Worm (Caenorhabditis elegans) whole organism, L3 larva: ENCODE data around the gene unc-82.

Source experiments
- ZK546.5 ChIP-seq: sonication (generic microtip); optimal IDR thresholded peaks from 2 replicates; lab custom pipeline; 2017; ENCODE audit warnings: missing biosample characterization, missing genetic modification characterization
- aly-2 ChIP-seq: fragments of 150-350 bp; optimal IDR thresholded peaks from 2 replicates; lab custom pipeline; 2014; ENCODE audit warnings: missing biosample characterization, missing genetic modification characterization
- ama-1 ChIP-seq: fragments of 150-350 bp; optimal IDR thresholded peaks from 2 replicates; lab custom pipeline; 2018
- ceh-28 ChIP-seq: fragments of 150-350 bp; optimal IDR thresholded peaks from 2 replicates; lab custom pipeline; 2014; ENCODE audit warnings: missing biosample characterization, missing genetic modification reagents, missing genetic modification characterization
- ceh-9 ChIP-seq: sonication (generic microtip); optimal IDR thresholded peaks from 2 replicates; lab custom pipeline; 2018; ENCODE audit warnings: missing biosample characterization, missing genetic modification characterization
- daf-12 ChIP-seq: fragments of 150-350 bp; optimal IDR thresholded peaks from 2 replicates; lab custom pipeline; 2014; ENCODE audit warnings: missing biosample characterization, missing genetic modification reagents, missing genetic modification characterization
- egl-27 ChIP-seq: sonication (generic microtip); optimal IDR thresholded peaks from 4 replicates; lab custom pipeline; 2017; ENCODE audit warnings: missing biosample characterization, missing genetic modification reagents, missing genetic modification characterization
- elt-2 ChIP-seq: sonication (generic microtip); optimal IDR thresholded peaks from 2 replicates; lab custom pipeline; 2016; ENCODE audit warnings: missing genetic modification reagents, mild to moderate bottlenecking, missing genetic modification characterization, missing compliant biosample characterization
- eor-1 ChIP-seq, 2 experiments: fragments of 150-350 bp; optimal IDR thresholded peaks; 2 replicates each; lab custom pipeline; 2014 to 2018; ENCODE audit warnings: missing biosample characterization in 2 of 2, missing genetic modification characterization in 2 of 2
- fkh-10 ChIP-seq: sonication (generic microtip); optimal IDR thresholded peaks from 2 replicates; lab custom pipeline; 2017; ENCODE audit warnings: missing biosample characterization, missing genetic modification reagents, missing genetic modification characterization
- fkh-2 ChIP-seq: fragments of 150-350 bp; optimal IDR thresholded peaks from 2 replicates; lab custom pipeline; 2014; ENCODE audit warnings: missing biosample characterization, missing genetic modification reagents, missing genetic modification characterization
- hmg-11 ChIP-seq: sonication (generic microtip); optimal IDR thresholded peaks from 2 replicates; lab custom pipeline; 2016; ENCODE audit warnings: missing genetic modification characterization, missing compliant biosample characterization
- jun-1 ChIP-seq: fragments of 150-350 bp; optimal IDR thresholded peaks from 2 replicates; lab custom pipeline; 2014; ENCODE audit warnings: missing biosample characterization, missing genetic modification reagents, missing genetic modification characterization
- lin-15B ChIP-seq: fragments of 150-350 bp; optimal IDR thresholded peaks from 2 replicates; lab custom pipeline; 2014; ENCODE audit warnings: missing biosample characterization, missing genetic modification characterization
- lin-39 ChIP-seq: fragments of 150-350 bp; optimal IDR thresholded peaks from 2 replicates; lab custom pipeline; 2018; ENCODE audit warnings: missing biosample characterization, missing genetic modification reagents, missing genetic modification characterization
- lsy-12 ChIP-seq: sonication (generic microtip); optimal IDR thresholded peaks from 2 replicates; lab custom pipeline; 2016; ENCODE audit warnings: mild to moderate bottlenecking, missing genetic modification characterization, missing compliant biosample characterization
- mdl-1 ChIP-seq: fragments of 150-350 bp; optimal IDR thresholded peaks from 2 replicates; lab custom pipeline; 2014; ENCODE audit warnings: missing biosample characterization, missing genetic modification characterization
- mml-1 ChIP-seq: fragments of 150-350 bp; sonication (generic microtip); optimal IDR thresholded peaks from 3 replicates; lab custom pipeline; 2014; ENCODE audit warnings: missing biosample characterization, missing genetic modification characterization
- nfya-1 ChIP-seq: sonication (generic microtip); optimal IDR thresholded peaks from 2 replicates; lab custom pipeline; 2017; ENCODE audit warnings: missing genetic modification characterization, mild to moderate bottlenecking, missing compliant biosample characterization, antibody characterized with exemption, moderate library complexity; ENCODE audit not compliant: insufficient read depth
- nhr-12 ChIP-seq: fragments of 150-350 bp; optimal IDR thresholded peaks from 2 replicates; lab custom pipeline; 2014; ENCODE audit warnings: missing biosample characterization, missing genetic modification characterization
- nhr-237 ChIP-seq: fragments of 150-350 bp; optimal IDR thresholded peaks from 2 replicates; lab custom pipeline; 2014; ENCODE audit warnings: missing biosample characterization, missing genetic modification characterization
- nhr-25 ChIP-seq: sonication (generic microtip); optimal IDR thresholded peaks from 2 replicates; lab custom pipeline; 2017; ENCODE audit warnings: missing biosample characterization, missing genetic modification characterization
- nhr-28 ChIP-seq: fragments of 150-350 bp; optimal IDR thresholded peaks from 2 replicates; lab custom pipeline; 2014; ENCODE audit warnings: missing biosample characterization, missing genetic modification characterization
- nhr-43 ChIP-seq: sonication (generic microtip); optimal IDR thresholded peaks from 2 replicates; lab custom pipeline; 2016; ENCODE audit warnings: mild to moderate bottlenecking, missing genetic modification characterization, missing compliant biosample characterization; ENCODE audit not compliant: poor library complexity, severe bottlenecking
- nhr-67 ChIP-seq: fragments of 150-350 bp; optimal IDR thresholded peaks from 2 replicates; lab custom pipeline; 2014; ENCODE audit warnings: missing biosample characterization, missing genetic modification characterization
- nhr-77 ChIP-seq: fragments of 150-350 bp; optimal IDR thresholded peaks from 2 replicates; lab custom pipeline; 2014; ENCODE audit warnings: missing biosample characterization, missing genetic modification characterization
- pha-4 ChIP-seq: fragments of 150-350 bp; optimal IDR thresholded peaks from 2 replicates; lab custom pipeline; 2014; ENCODE audit warnings: missing biosample characterization, missing genetic modification reagents, missing genetic modification characterization
- sea-2 ChIP-seq: fragments of 150-350 bp; sonication (generic microtip); optimal IDR thresholded peaks from 4 replicates; lab custom pipeline; 2014; ENCODE audit warnings: missing biosample characterization, missing genetic modification reagents, missing genetic modification characterization
- skn-1 ChIP-seq: fragments of 150-350 bp; optimal IDR thresholded peaks from 2 replicates; lab custom pipeline; 2014; ENCODE audit warnings: missing biosample characterization, missing genetic modification characterization
- tbx-2 ChIP-seq: sonication (generic microtip); optimal IDR thresholded peaks from 2 replicates; lab custom pipeline; 2016; ENCODE audit warnings: mild to moderate bottlenecking, missing genetic modification characterization, missing compliant biosample characterization
- unc-39 ChIP-seq: sonication (generic microtip); optimal IDR thresholded peaks from 4 replicates; lab custom pipeline; 2017; ENCODE audit warnings: missing biosample characterization, missing genetic modification characterization
- unc-62 ChIP-seq: fragments of 150-350 bp; sonication (generic microtip); optimal IDR thresholded peaks from 4 replicates; lab custom pipeline; 2014; ENCODE audit warnings: missing biosample characterization, missing genetic modification reagents, missing genetic modification characterization
- ztf-11 ChIP-seq: fragments of 150-350 bp; optimal IDR thresholded peaks from 2 replicates; lab custom pipeline; 2014; ENCODE audit warnings: missing biosample characterization, missing genetic modification characterization

Gene unc-82

DNA sequence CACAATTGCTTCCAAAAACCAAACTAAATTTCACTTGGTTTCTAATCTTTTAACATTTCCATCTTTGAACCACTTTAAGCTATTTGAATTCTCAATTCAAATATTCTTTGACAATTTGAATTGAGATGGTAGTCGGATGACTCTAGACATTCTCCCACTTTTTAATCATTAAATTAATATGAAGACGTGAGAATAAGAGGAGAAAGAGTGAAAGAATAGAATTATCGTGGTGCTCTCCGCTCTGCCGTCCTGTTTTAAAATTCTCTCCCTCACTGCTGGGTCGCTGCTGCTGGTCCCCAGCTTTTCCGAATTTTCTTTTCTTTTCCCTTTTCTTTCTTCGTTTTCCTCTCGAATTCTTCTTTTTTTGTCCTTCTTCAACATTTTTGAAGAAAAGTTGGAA is 20.9 kb upstream of the unc-82 start:
- TF ChIP-seq aly-2 (tag; lab: Kevin White, UChicago) = no peak
- TF ChIP-seq unc-62 (GFP tag; lab: Kevin White, UChicago) = no peak
- no peak for TF ChIP-seq daf-12 (tag; lab: Kevin White, UChicago)
- TF ChIP-seq jun-1 (tag; lab: Kevin White, UChicago) = no peak
- TF ChIP-seq pha-4 (tag; lab: Kevin White, UChicago) = no peak
- TF ChIP-seq lsy-12 (tag; lab: Kevin White, UChicago) = no peak
- TF ChIP-seq ama-1 (lab: Kevin White, UChicago) = no peak
- TF ChIP-seq nhr-25 (tag; lab: Kevin White, UChicago) = no peak
- no peak for TF ChIP-seq ZK546.5
- TF ChIP-seq tbx-2 (tag; lab: Kevin White, UChicago) = no peak
- TF ChIP-seq nfya-1 (tag; lab: Kevin White, UChicago) = no peak
- no peak for TF ChIP-seq elt-2 (tag; lab: Kevin White, UChicago)
- TF ChIP-seq eor-1 (tag; optimal IDR thresholded peaks at IDR 0.05; lab: Kevin White, UChicago) = no peak

DNA sequence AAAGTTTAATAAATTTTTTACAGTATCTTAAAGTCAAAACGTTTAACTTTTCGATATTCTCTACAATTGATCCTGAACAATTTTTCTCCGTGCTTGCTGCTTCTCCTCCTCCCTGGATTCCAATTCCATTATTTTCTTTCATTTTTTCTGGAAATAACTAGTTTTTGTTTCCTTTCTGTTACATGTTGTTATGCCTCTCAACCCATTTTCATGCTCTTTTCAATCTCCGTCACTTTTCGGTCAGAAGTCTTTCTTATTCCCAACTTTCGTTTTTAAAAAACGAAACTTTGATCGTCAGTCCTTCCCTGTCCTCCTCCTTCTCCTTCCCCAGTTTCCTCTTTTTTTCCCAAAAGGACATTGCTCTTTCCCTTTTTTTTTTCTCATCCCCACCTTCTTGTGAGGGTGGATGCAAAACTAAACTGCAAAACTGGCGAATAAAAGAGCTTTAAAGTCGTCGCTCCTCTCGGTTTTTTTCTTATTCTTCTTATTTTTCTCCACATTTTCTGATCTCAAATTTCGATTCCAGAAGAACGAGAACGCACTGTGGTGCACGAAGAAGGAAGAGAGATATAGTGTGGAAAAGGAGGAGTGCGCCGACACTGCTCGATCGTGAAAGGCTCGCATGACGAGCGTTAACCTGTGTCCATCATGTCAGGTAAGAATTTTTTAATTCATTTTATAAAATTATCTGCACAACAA is 19.2 kb upstream of the unc-82 start, which contains the start of the genes C48A7.16 and egl-19:
Gene C48A7.16 (plus strand): TSS at position 544 of the 699 bp plus-strand sequence.
Gene egl-19 (plus strand): TSS at position 649 of the 699 bp plus-strand sequence.
- TF ChIP-seq pha-4 (tag; lab: Kevin White, UChicago) (no peak), fkh-2 (tag; lab: Kevin White, UChicago) (no peak)

DNA sequence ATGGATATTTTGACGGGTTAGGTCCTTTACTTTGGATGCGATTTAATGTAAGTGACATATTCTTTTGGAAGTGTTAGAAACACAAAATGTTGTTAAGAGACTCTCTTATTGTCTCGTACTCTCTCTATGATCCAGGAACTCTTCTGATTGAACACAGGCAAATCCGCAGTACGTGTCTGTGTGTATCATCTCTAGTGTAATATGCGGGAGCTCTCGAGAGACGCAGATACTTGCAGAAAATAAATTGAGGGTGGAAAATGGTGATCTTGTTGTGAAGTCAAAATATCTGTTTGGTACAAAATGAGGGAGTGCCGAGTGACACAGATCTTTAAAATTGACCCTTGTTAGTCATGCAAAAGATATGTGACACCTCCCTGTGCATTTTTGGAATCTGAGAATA is 17.6 kb upstream of the unc-82 start:
- no peak for TF ChIP-seq mml-1
- no peak for TF ChIP-seq nhr-67 (tag; lab: Kevin White, UChicago)
- no peak for TF ChIP-seq nhr-25 (tag; lab: Kevin White, UChicago)
- no peak for TF ChIP-seq nhr-43
- no peak for TF ChIP-seq jun-1 (tag; lab: Kevin White, UChicago)
- TF ChIP-seq nfya-1 (tag; lab: Kevin White, UChicago) = no peak
- TF ChIP-seq egl-27 (tag; lab: Kevin White, UChicago) = no peak
- TF ChIP-seq nhr-237 = no peak
- TF ChIP-seq lin-39 (tag; lab: Kevin White, UChicago) = no peak
- TF ChIP-seq ztf-11 = no peak
- no peak for TF ChIP-seq lin-15B (tag; lab: Kevin White, UChicago)
- TF ChIP-seq daf-12 (tag; lab: Kevin White, UChicago) = no peak

DNA sequence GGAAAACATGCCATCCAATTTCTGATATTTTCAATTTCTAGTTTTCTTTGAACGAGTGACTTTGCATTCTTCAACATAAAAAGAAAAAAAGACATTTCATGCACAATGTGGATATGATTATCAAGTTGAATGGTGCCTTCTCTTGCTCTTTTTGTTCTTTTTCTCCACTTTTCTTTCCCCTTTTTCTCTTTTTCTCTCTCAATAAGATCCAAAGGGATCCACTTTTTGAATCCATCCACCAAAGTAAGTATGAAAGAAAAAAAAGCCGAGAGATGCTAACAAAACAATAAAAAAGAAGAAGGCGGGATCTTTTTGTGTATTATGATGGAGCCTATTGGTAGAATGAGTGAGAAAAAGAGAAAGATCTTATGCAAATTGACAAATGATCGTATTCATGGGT is 17.0 kb upstream of the unc-82 start:
- TF ChIP-seq nhr-28 (tag; lab: Kevin White, UChicago) = no peak
- no peak for TF ChIP-seq ceh-28 (tag; lab: Kevin White, UChicago)
- TF ChIP-seq fkh-10 = peak; percentile 82

DNA sequence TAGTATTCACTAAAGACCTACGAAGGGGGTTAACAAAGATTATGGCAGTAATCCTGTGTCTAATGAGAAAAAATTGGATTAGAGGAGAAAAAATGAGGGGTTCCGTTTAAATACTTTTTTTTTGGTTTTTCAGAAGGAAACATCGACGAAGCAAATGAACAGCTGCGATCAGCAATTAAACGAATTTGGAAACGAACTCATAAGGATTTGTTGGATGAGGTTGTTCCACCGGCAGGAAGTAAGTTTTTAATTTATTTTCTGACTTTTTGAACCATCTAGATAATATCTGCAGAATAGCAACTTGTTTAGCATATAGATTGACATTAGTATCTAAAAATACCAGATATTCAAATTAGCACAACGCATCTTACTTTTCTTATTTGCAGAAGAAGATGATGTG is 10.7 kb upstream of the unc-82 start:
- TF ChIP-seq nhr-12 (tag; lab: Kevin White, UChicago) (no peak), skn-1 (tag; lab: Kevin White, UChicago) (no peak), mdl-1 (tag; lab: Kevin White, UChicago) (no peak), ceh-9 (tag; lab: Kevin White, UChicago) (no peak)

DNA sequence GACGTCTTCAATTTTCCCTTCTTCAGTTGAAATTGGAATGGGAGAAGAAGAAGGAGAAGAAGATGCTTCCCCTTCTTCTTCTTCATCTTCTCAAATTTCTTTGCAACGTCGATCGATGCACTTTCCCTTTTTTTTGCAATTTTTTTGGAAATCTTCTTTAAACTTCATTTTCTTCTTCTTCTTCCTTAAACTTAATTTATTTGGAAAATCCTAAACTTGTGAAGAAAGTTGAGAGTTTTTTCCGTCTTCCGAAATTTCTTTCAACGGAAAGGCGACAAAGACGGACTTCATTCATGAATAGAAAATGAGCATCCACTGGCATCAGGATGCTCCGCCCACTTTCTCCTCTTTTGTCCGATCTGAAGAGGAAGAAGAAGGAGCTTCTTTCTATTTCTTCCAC is 10.1 kb upstream of the unc-82 start:
- TF ChIP-seq nfya-1 (tag; lab: Kevin White, UChicago) (no peak), unc-39 (tag; lab: Kevin White, UChicago) (no peak), mml-1 (no peak), fkh-10 (peak; percentile 96), sea-2 (GFP tag; lab: Kevin White, UChicago) (no peak), hmg-11 (tag; lab: Kevin White, UChicago) (no peak), nhr-77 (tag; lab: Kevin White, UChicago) (no peak), eor-1 (tag; optimal IDR thresholded peaks at IDR 0.05; lab: Kevin White, UChicago) (no peak), ztf-11 (no peak)
